Worm (Caenorhabditis elegans): Measurements from ENCODE around the gene Y49E10.29.

Gene Y49E10.29

ce11 chrIII:12455651-12456420 lies 13.1 kb upstream of the Y49E10.29 start (continued):
- peak; percentile 79 for TF ChIP-seq ztf-4 (tag; optimal IDR thresholded peaks at IDR 0.05)
- TF ChIP-seq C16A3.4 (tag; optimal IDR thresholded peaks at IDR 0.05) = no peak

DNA sequence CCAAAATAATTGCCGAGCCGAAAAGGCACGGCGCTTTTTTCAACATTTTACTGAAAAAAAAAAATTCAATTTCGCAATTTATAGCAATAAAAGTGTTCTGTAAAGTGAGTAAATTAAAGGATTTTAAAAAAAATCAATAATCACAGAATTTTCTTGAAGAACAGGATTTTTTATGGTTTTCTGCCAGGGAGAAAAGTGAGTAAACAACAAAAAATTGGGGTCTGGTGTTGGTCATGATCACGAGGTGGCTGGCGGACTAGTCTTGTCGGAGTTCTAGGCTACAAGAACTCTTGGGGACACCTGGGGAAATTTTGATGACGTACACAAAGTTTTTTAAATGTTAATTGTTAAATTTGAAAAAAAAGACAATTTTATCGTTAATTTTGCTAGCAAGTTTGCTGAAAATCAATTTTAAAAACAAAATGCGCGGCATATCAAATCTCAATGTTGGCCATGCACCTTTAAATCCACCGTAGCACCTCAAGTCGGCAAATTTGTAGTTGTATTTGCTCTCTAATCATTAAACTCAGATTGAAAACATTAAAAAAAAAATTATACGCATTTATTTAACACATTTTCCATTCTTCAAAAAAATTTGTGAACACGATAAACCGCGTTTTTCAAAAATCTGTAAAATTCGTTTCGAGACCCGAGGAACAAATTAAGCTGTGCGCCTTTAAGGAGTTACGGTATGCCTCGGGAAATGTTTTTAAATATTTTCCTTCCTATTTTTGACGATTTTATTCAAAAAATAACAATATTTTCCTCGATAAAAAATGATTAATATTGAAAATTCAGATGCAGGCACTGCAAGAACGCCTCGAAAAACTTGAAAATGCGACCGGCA lies 11.9 kb upstream of the Y49E10.29 start, which contains the start of the genes scav-3 and Y49E10.21:
Gene scav-3, minus strand, starts transcription at position 50 of the 847 bp plus-strand sequence.
Gene Y49E10.21, plus strand, starts transcription at position 797 of the 847 bp plus-strand sequence.
- TF ChIP-seq nhr-28 (tag; optimal IDR thresholded peaks at IDR 0.05) (no peak), mep-1 (tag; optimal IDR thresholded peaks at IDR 0.05) (peak; percentile 63), alr-1 (tag; optimal IDR thresholded peaks at IDR 0.05; ENCODE audit: borderline replicate concordance) (no peak), lsy-2 (tag; optimal IDR thresholded peaks at IDR 0.05) (peak; percentile 37 to 48), snu-23 (GFP tag; optimal IDR thresholded peaks at IDR 0.05) (peak; percentile 52), irx-1 (tag; optimal IDR thresholded peaks at IDR 0.05) (no peak), sox-4 (tag; optimal IDR thresholded peaks at IDR 0.05) (no peak), nhr-20 (tag; optimal IDR thresholded peaks at IDR 0.05) (no peak), ztf-11 (tag; optimal IDR thresholded peaks at IDR 0.05) (no peak), nhr-11 (tag; optimal IDR thresholded peaks at IDR 0.05) (no peak), nhr-76 (tag; optimal IDR thresholded peaks at IDR 0.05) (no peak), hpl-2 (GFP tag; optimal IDR thresholded peaks at IDR 0.05) (no peak), lin-15B (tag; optimal IDR thresholded peaks at IDR 0.05) (no peak), lin-35 (GFP tag; optimal IDR thresholded peaks at IDR 0.05) (peak; percentile 42 to 66), skn-1 (tag; optimal IDR thresholded peaks at IDR 0.05) (peak; percentile 34), fkh-10 (GFP tag; optimal IDR thresholded peaks at IDR 0.05) (no peak), elt-3 (tag; optimal IDR thresholded peaks at IDR 0.05) (peak in 1 of 6 experiments; percentile 18), efl-3 (GFP tag; optimal IDR thresholded peaks at IDR 0.05) (no peak), nhr-84 (tag; optimal IDR thresholded peaks at IDR 0.05) (no peak), C04F5.9 (tag; optimal IDR thresholded peaks at IDR 0.05) (no peak), hlh-4 (tag; optimal IDR thresholded peaks at IDR 0.05) (no peak), xbp-1 (tag; optimal IDR thresholded peaks at IDR 0.05) (peak; percentile 41), dpl-1 (GFP tag; optimal IDR thresholded peaks at IDR 0.05) (peak; percentile 9 to 56 (median 41)), aly-2 (tag; optimal IDR thresholded peaks at IDR 0.05) (no peak), ama-1 (optimal IDR thresholded peaks at IDR 0.05) (no peak), nhr-12 (tag; optimal IDR thresholded peaks at IDR 0.05) (no peak), fos-1 (tag; optimal IDR thresholded peaks at IDR 0.05) (no peak), C34B4.2 (tag; optimal IDR thresholded peaks at IDR 0.05) (no peak), grh-1 (GFP tag; IDR thresholded peaks at IDR 0.05) (no peak), sup-37 (GFP tag; optimal IDR thresholded peaks at IDR 0.05) (no peak), ceh-63 (GFP tag; optimal IDR thresholded peaks at IDR 0.05) (no peak), Y116A8C.19 (tag; optimal IDR thresholded peaks at IDR 0.05; ENCODE audit: borderline replicate concordance) (no peak), jun-1 (tag; optimal IDR thresholded peaks at IDR 0.05) (no peak), lin-39 (tag; optimal IDR thresholded peaks at IDR 0.05) (no peak), ztf-4 (tag; optimal IDR thresholded peaks at IDR 0.05) (no peak), unc-130 (tag; optimal IDR thresholded peaks at IDR 0.05) (no peak), unc-86 (tag; optimal IDR thresholded peaks at IDR 0.05) (no peak), blmp-1 (tag; optimal IDR thresholded peaks at IDR 0.05) (peak; percentile 31), unc-98 (GFP tag; IDR thresholded peaks at IDR 0.05) (no peak), pqm-1 (tag; optimal IDR thresholded peaks at IDR 0.05) (no peak), nhr-85 (tag) (peak; percentile 74), unc-30 (tag; optimal IDR thresholded peaks at IDR 0.05) (no peak), efl-1 (optimal IDR thresholded peaks at IDR 0.05) (peak; percentile 44 to 52), efl-1 (GFP tag; optimal IDR thresholded peaks at IDR 0.05 in 1 of 2) (peak; percentile 21 to 61), pag-3 (tag; optimal IDR thresholded peaks at IDR 0.05; ENCODE audit: borderline replicate concordance, insufficient read depth) (no peak), ceh-90 (tag; optimal IDR thresholded peaks at IDR 0.05) (no peak), tbx-2 (tag; optimal IDR thresholded peaks at IDR 0.05) (no peak), F16B12.6 (tag; optimal IDR thresholded peaks at IDR 0.05) (peak; percentile 17)

Measured in whole organism, L1 larva.